Fruit fly (Drosophila melanogaster) whole organism, embryonic: ENCODE data around the gene Tre1.

Experiments
- Asciz ChIP-seq: fragments of 200-800 bp; sonication (Bioruptor generic); optimal IDR thresholded peaks from 2 replicates; lab custom pipeline; 2017; ENCODE audit warnings: missing biosample characterization, mild to moderate bottlenecking, missing genetic modification characterization, missing genetic modification reagents
- CG10147 ChIP-seq: fragments of 200-800 bp; sonication (Bioruptor generic); optimal IDR thresholded peaks from 2 replicates; lab custom pipeline; 2019; ENCODE audit warnings: missing biosample characterization, mild to moderate bottlenecking, missing genetic modification characterization, moderate library complexity
- CG11456 ChIP-seq: fragments of 200-800 bp; sonication (Bioruptor generic); IDR thresholded peaks from 3 replicates; pipeline ENCODE4 v1.3.6; 2022; ENCODE audit warnings: missing biosample characterization, missing genetic modification characterization
- CG12071 ChIP-seq: fragments of 200-800 bp; sonication (Bioruptor generic); optimal IDR thresholded peaks from 3 replicates; lab custom pipeline; 2018; ENCODE audit warnings: missing biosample characterization, mild to moderate bottlenecking, missing genetic modification characterization
- CG12299 ChIP-seq: fragments of 200-800 bp; sonication (Bioruptor generic); optimal IDR thresholded peaks from 2 replicates; lab custom pipeline; 2018; ENCODE audit warnings: missing biosample characterization, mild to moderate bottlenecking, missing genetic modification characterization
- CG15073 ChIP-seq: fragments of 200-800 bp; sonication (Bioruptor generic); optimal IDR thresholded peaks from 2 replicates; lab custom pipeline; 2016; ENCODE audit warnings: missing biosample characterization, missing genetic modification characterization
- CG1603 ChIP-seq: fragments of 200-800 bp; sonication (Bioruptor generic); optimal IDR thresholded peaks from 2 replicates; lab custom pipeline; 2019; ENCODE audit warnings: missing biosample characterization, mild to moderate bottlenecking, missing genetic modification characterization, moderate library complexity
- CG17359 ChIP-seq: fragments of 200-800 bp; sonication (Bioruptor generic); optimal IDR thresholded peaks from 3 replicates; lab custom pipeline; 2018; ENCODE audit warnings: missing biosample characterization, mild to moderate bottlenecking, missing genetic modification characterization, moderate library complexity
- CG17385 ChIP-seq: fragments of 200-800 bp; sonication (Bioruptor generic); optimal IDR thresholded peaks from 3 replicates; lab custom pipeline; 2018; ENCODE audit warnings: missing biosample characterization, mild to moderate bottlenecking, missing genetic modification characterization
- CG17568 ChIP-seq: fragments of 200-800 bp; sonication (Bioruptor generic); optimal IDR thresholded peaks from 2 replicates; lab custom pipeline; 2018; ENCODE audit warnings: missing biosample characterization, mild to moderate bottlenecking, missing genetic modification characterization, moderate library complexity
- CG2889 ChIP-seq: fragments of 200-800 bp; sonication (Bioruptor generic); IDR thresholded peaks from 3 replicates; pipeline ENCODE4 v1.3.6; 2022; ENCODE audit warnings: missing biosample characterization, missing genetic modification characterization
- CG31441 ChIP-seq: fragments of 200-800 bp; sonication (Bioruptor generic); IDR thresholded peaks from 2 replicates; pipeline ENCODE4 v1.3.6; 2022; ENCODE audit warnings: missing biosample characterization, missing genetic modification characterization
- CG6254 ChIP-seq: fragments of 200-800 bp; sonication (Bioruptor generic); optimal IDR thresholded peaks from 3 replicates; lab custom pipeline; 2017; ENCODE audit warnings: mild to moderate bottlenecking, missing biosample characterization, missing genetic modification reagents, missing genetic modification characterization
- CG6272 ChIP-seq: fragments of 200-800 bp; sonication (Bioruptor generic); IDR thresholded peaks from 2 replicates; pipeline ENCODE4 v1.3.6; 2022; ENCODE audit warnings: missing biosample characterization, missing genetic modification characterization
- CG8388 ChIP-seq: fragments of 200-800 bp; sonication (Bioruptor generic); optimal IDR thresholded peaks from 2 replicates; lab custom pipeline; 2019; ENCODE audit warnings: missing biosample characterization, mild to moderate bottlenecking, missing genetic modification characterization, moderate library complexity
- Chrac-16 ChIP-seq: fragments of 200-800 bp; sonication (Bioruptor generic); optimal IDR thresholded peaks from 3 replicates; lab custom pipeline; 2016; ENCODE audit warnings: missing biosample characterization, missing genetic modification characterization
- Ets97D ChIP-seq: fragments of 200-800 bp; sonication (Bioruptor generic); optimal IDR thresholded peaks from 3 replicates; lab custom pipeline; 2016; ENCODE audit warnings: missing biosample characterization, missing genetic modification characterization
- H2.0 ChIP-seq: fragments of 200-800 bp; sonication (Bioruptor generic); IDR thresholded peaks from 2 replicates; pipeline ENCODE4 v1.3.6; 2022; ENCODE audit warnings: missing biosample characterization, missing genetic modification characterization
- Hsf ChIP-seq: fragments of 200-800 bp; sonication (Bioruptor generic); optimal IDR thresholded peaks from 3 replicates; lab custom pipeline; 2016; ENCODE audit warnings: missing biosample characterization, missing genetic modification characterization
- Lpt ChIP-seq: fragments of >200 bp; optimal IDR thresholded peaks from 2 replicates; lab custom pipeline; 2018; ENCODE audit warnings: missing biosample characterization, missing genetic modification characterization
- Ravus ChIP-seq: fragments of 200-800 bp; sonication (Bioruptor generic); IDR thresholded peaks from 2 replicates; pipeline ENCODE4 v1.3.6; 2022; ENCODE audit warnings: missing biosample characterization, missing genetic modification characterization
- Trl ChIP-seq, 3 experiments: fragments of >200 bp in 2 of 3; fragments of 200-800 bp in 1 of 3; sonication (Bioruptor generic) in 1 of 3; optimal IDR thresholded peaks; 2 replicates in 1 of 3; 3 replicates in 2 of 3; lab custom pipeline; 2016 to 2017; ENCODE audit warnings: missing biosample characterization in 1 of 3, missing genetic modification characterization in 1 of 3
- abd-A ChIP-seq: fragments of 200-800 bp; sonication (Bioruptor generic); optimal IDR thresholded peaks from 3 replicates; lab custom pipeline; 2019; ENCODE audit warnings: missing biosample characterization, mild to moderate bottlenecking, missing genetic modification characterization, moderate library complexity
- bbx ChIP-seq: fragments of 200-800 bp; sonication (Bioruptor generic); IDR thresholded peaks from 2 replicates; pipeline ENCODE4 v1.3.6; 2022; ENCODE audit warnings: missing biosample characterization, missing genetic modification characterization; ENCODE audit not compliant: partially characterized antibody
- crc ChIP-seq: fragments of 200-800 bp; sonication (Bioruptor generic); optimal IDR thresholded peaks from 2 replicates; lab custom pipeline; 2016; ENCODE audit warnings: missing biosample characterization, missing genetic modification characterization
- crol ChIP-seq: fragments of 200-800 bp; sonication (Bioruptor generic); IDR thresholded peaks from 2 replicates; pipeline ENCODE4 v1.3.6; 2022; ENCODE audit warnings: missing biosample characterization, missing genetic modification characterization
- gt ChIP-seq: fragments of 200-800 bp; sonication (Bioruptor generic); IDR thresholded peaks from 2 replicates; pipeline ENCODE4 v1.3.6; 2022; ENCODE audit warnings: missing biosample characterization, missing genetic modification characterization
- h ChIP-seq: fragments of >200 bp; optimal IDR thresholded peaks from 2 replicates; lab custom pipeline; 2017
- her ChIP-seq: fragments of 200-800 bp; sonication (Bioruptor generic); optimal IDR thresholded peaks from 2 replicates; lab custom pipeline; 2016; ENCODE audit warnings: missing biosample characterization, missing genetic modification characterization
- ken ChIP-seq: fragments of 200-800 bp; sonication (Bioruptor generic); IDR thresholded peaks from 3 replicates; pipeline ENCODE4 v1.3.6; 2022; ENCODE audit warnings: missing biosample characterization, missing genetic modification characterization
- luna ChIP-seq: fragments of 200-800 bp; sonication (Bioruptor generic); optimal IDR thresholded peaks from 2 replicates; lab custom pipeline; 2016; ENCODE audit warnings: missing biosample characterization, missing genetic modification characterization
- nerfin-1 ChIP-seq: fragments of 200-800 bp; sonication (Bioruptor generic); optimal IDR thresholded peaks from 3 replicates; lab custom pipeline; 2019; ENCODE audit warnings: missing biosample characterization, mild to moderate bottlenecking, missing genetic modification characterization, moderate library complexity
- odd ChIP-seq: fragments of 200-800 bp; sonication (Bioruptor generic); optimal IDR thresholded peaks from 2 replicates; lab custom pipeline; 2017; ENCODE audit warnings: missing biosample characterization, mild to moderate bottlenecking, missing genetic modification characterization
- onecut ChIP-seq: fragments of 200-800 bp; sonication (Bioruptor generic); IDR thresholded peaks from 2 replicates; pipeline ENCODE4 v1.3.6; 2022; ENCODE audit warnings: missing biosample characterization, missing genetic modification characterization
- otp ChIP-seq: fragments of 200-800 bp; sonication (Bioruptor generic); IDR thresholded peaks from 3 replicates; pipeline ENCODE4, ENCODE4 v1.3.6; 2022; ENCODE audit warnings: missing biosample characterization, missing genetic modification characterization
- sd ChIP-seq: fragments of 200-800 bp; sonication (Bioruptor generic); optimal IDR thresholded peaks from 3 replicates; lab custom pipeline; 2018; ENCODE audit warnings: missing biosample characterization, mild to moderate bottlenecking, missing genetic modification characterization, moderate library complexity
- sens ChIP-seq: fragments of 200-800 bp; sonication (Bioruptor generic); peaks from one replicate; lab custom pipeline; 2016; ENCODE audit warnings: missing biosample characterization, missing genetic modification characterization
- ssp ChIP-seq: fragments of 200-800 bp; sonication (Bioruptor generic); IDR thresholded peaks from 2 replicates; pipeline ENCODE4 v1.3.6; 2022; ENCODE audit warnings: missing biosample characterization, missing genetic modification characterization
- tio ChIP-seq: fragments of 200-800 bp; sonication (Bioruptor generic); optimal IDR thresholded peaks from 2 replicates; lab custom pipeline; 2017; ENCODE audit warnings: missing biosample characterization, missing genetic modification characterization, inconsistent platforms
- yki ChIP-seq: fragments of >200 bp; optimal IDR thresholded peaks from 3 replicates; lab custom pipeline; 2018
- zfh2 ChIP-seq: fragments of 200-800 bp; sonication (Bioruptor generic); optimal IDR thresholded peaks from 2 replicates; lab custom pipeline; 2016; ENCODE audit warnings: missing biosample characterization, missing genetic modification characterization

The Tre1 gene

DNA sequence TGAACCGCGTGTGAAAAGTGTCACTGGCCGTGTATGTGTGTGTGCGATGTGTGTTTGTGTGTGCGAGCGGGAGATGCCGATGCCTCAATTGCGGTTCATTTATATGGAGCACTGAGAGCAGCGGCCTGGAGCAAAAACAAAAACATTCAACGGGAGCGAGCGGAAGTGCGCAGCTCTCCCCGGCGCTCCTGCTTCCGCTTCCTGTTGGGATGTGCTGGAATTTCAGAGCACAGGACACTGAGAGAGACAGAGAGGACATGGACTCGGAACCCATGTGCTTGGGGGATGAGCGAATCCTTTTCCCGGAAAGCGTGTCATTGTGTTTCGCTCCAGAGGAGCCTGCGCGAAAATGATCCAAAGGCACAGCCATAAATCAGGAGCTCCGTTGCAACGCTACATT is 15.6 kb downstream of the Tre1 start (continued):
- TF ChIP-seq zfh2 (no peak), CG15073 (GFP tag; lab: Kevin White, UChicago) (no peak), odd (GFP tag; lab: Kevin White, UChicago) (peak; percentile 71), CG1603 (tag; lab: Kevin White, UChicago) (no peak), CG11456 (GFP tag; lab: Robert Waterston, UW) (0 out of 3 replicates have a peak, but pooled peaks have one; percentile 8), CG2889 (GFP tag; lab: Robert Waterston, UW) (no peak), sens (GFP tag; lab: Kevin White, UChicago) (no peak), her (GFP tag; lab: Kevin White, UChicago) (no peak), Chrac-16 (no peak), otp (GFP tag; lab: Robert Waterston, UW) (0 out of 3 replicates have a peak, but pooled peaks have one; percentile 27), CG17568 (GFP tag; lab: Kevin White, UChicago) (no peak), Ravus (GFP tag; lab: Robert Waterston, UW) (no peak), ken (GFP tag; lab: Robert Waterston, UW) (0 out of 3 replicates have a peak, but pooled peaks have one; percentile 22), Lpt (GFP tag; lab: Kevin White, UChicago) (no peak), CG8388 (no peak), CG6254 (GFP tag; lab: Kevin White, UChicago) (peak; percentile 51), gt (no peak), abd-A (tag; lab: Kevin White, UChicago) (peak; percentile 67), luna (no peak), Hsf (no peak), Asciz (GFP tag; lab: Kevin White, UChicago) (no peak), CG12071 (GFP tag; lab: Kevin White, UChicago) (peak; percentile 77), CG17359 (tag; lab: Kevin White, UChicago) (peak; percentile 9), CG31441 (GFP tag; lab: Robert Waterston, UW) (peak; percentile 22; the same call in 1 of the 2 replicates), CG12299 (tag; lab: Kevin White, UChicago) (no peak), h (lab: Kevin White, UChicago) (no peak), Ets97D (GFP tag; lab: Kevin White, UChicago) (peak; percentile 73), H2.0 (GFP tag; lab: Robert Waterston, UW) (no peak), crc (GFP tag; lab: Kevin White, UChicago) (no peak), onecut (GFP tag; lab: Robert Waterston, UW) (peak; percentile 34; the same call in 1 of the 2 replicates), ssp (GFP tag; lab: Robert Waterston, UW) (no peak)

DNA sequence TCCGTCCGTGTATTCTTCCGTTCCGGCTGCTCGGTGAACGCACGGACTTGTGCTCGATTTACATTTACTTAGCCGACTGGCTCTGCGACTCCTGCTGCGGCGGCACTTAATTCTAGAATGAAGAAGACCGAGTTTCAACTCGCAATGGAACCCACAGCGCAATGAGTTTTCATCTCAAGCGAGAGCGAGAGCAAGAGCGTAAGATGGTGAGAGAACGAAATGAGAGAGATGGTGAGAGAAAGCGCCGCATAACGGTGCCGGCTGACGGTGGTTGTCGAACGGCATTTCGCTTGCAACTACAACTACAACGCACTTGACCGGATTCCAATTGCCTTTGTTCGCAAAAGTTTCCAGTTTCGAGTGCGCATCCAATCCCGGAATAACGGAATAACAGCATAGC is 17.0 kb downstream of the Tre1 start, which contains the start of gene OtopLc:
OtopLc (minus strand) TSS at position 101 of the 400 bp plus-strand sequence.
- TF ChIP-seq Trl (optimal IDR thresholded peaks at IDR 0.05; lab: Kevin White, UChicago) (peak; percentile 48 to 72), Trl (GFP tag; optimal IDR thresholded peaks at IDR 0.05; lab: Kevin White, UChicago) (no peak), tio (no peak), nerfin-1 (tag; lab: Kevin White, UChicago) (peak; percentile 75), CG6272 (GFP tag; lab: Robert Waterston, UW) (no peak), yki (no peak), CG17385 (GFP tag; lab: Kevin White, UChicago) (peak; percentile 43), crol (GFP tag; lab: Robert Waterston, UW) (no peak), bbx (GFP tag; lab: Robert Waterston, UW) (0 out of 2 replicates have a peak, but pooled peaks have one; percentile 32), sd (peak; percentile 6), CG10147 (GFP tag; lab: Kevin White, UChicago) (no peak)
